Fruit fly (Drosophila melanogaster) whole organism, prepupa: ENCODE results near the gene CG13124.

Experiments
- CG10631 ChIP-seq: fragments of 200-800 bp; sonication (Bioruptor generic); optimal IDR thresholded peaks from 2 replicates; lab custom pipeline; 2016; ENCODE audit warnings: missing biosample characterization, missing genetic modification characterization
- CG10669 ChIP-seq: fragments of 200-800 bp; sonication (Bioruptor generic); optimal IDR thresholded peaks from 3 replicates; lab custom pipeline; 2018; ENCODE audit warnings: missing biosample characterization, mild to moderate bottlenecking, missing genetic modification characterization, moderate library complexity
- CG11294 ChIP-seq: fragments of 200-800 bp; sonication (Bioruptor generic); IDR thresholded peaks from 2 replicates; pipeline ENCODE4 v1.3.6; 2022; ENCODE audit warnings: missing biosample characterization, missing genetic modification characterization
- CG11902 ChIP-seq: fragments of 200-800 bp; sonication (Bioruptor generic); optimal IDR thresholded peaks from 3 replicates; lab custom pipeline; 2016; ENCODE audit warnings: missing biosample characterization, missing genetic modification characterization
- CG15336 ChIP-seq: fragments of 200-800 bp; sonication (Bioruptor generic); IDR thresholded peaks from 2 replicates; pipeline ENCODE4 v1.3.6; 2022; ENCODE audit warnings: missing biosample characterization, missing genetic modification characterization
- CG1621 ChIP-seq: fragments of 200-800 bp; sonication (Bioruptor generic); optimal IDR thresholded peaks from 3 replicates; lab custom pipeline; 2018; ENCODE audit warnings: missing biosample characterization, mild to moderate bottlenecking, missing genetic modification characterization
- CG31627 ChIP-seq: fragments of 200-800 bp; sonication (Bioruptor generic); optimal IDR thresholded peaks from 3 replicates; lab custom pipeline; 2016; ENCODE audit warnings: missing biosample characterization, missing genetic modification characterization
- CG32006 ChIP-seq: fragments of 200-800 bp; sonication (Bioruptor generic); optimal IDR thresholded peaks from 3 replicates; lab custom pipeline; 2017; ENCODE audit warnings: missing biosample characterization, mild to moderate bottlenecking, missing genetic modification characterization
- CG34406 ChIP-seq: fragments of 200-800 bp; sonication (Bioruptor generic); optimal IDR thresholded peaks from 3 replicates; lab custom pipeline; 2016; ENCODE audit warnings: missing biosample characterization, missing genetic modification characterization
- CG3919 ChIP-seq: fragments of 200-800 bp; sonication (Bioruptor generic); optimal IDR thresholded peaks from 3 replicates; lab custom pipeline; 2016; ENCODE audit warnings: missing biosample characterization, missing genetic modification characterization
- CG4318 ChIP-seq: fragments of 200-800 bp; sonication (Bioruptor generic); optimal IDR thresholded peaks from 3 replicates; lab custom pipeline; 2017; ENCODE audit warnings: missing biosample characterization, mild to moderate bottlenecking, missing genetic modification characterization
- CG6163 ChIP-seq: fragments of 200-800 bp; sonication (Bioruptor generic); IDR thresholded peaks from 3 replicates; pipeline ENCODE4 v1.3.6; 2022; ENCODE audit warnings: missing biosample characterization, missing genetic modification characterization
- CG6276 ChIP-seq: fragments of 200-800 bp; sonication (Bioruptor generic); optimal IDR thresholded peaks from 2 replicates; lab custom pipeline; 2017; ENCODE audit warnings: missing biosample characterization, mild to moderate bottlenecking, missing genetic modification characterization
- CG6792 ChIP-seq: fragments of 200-800 bp; sonication (Bioruptor generic); optimal IDR thresholded peaks from 3 replicates; lab custom pipeline; 2016; ENCODE audit warnings: missing biosample characterization, missing genetic modification characterization
- CG6808 ChIP-seq: fragments of 200-800 bp; sonication (Bioruptor generic); optimal IDR thresholded peaks from 3 replicates; lab custom pipeline; 2017; ENCODE audit warnings: missing biosample characterization, missing genetic modification characterization, mild to moderate bottlenecking, moderate library complexity, missing genetic modification reagents
- CG6854 ChIP-seq: fragments of 200-800 bp; sonication (Bioruptor generic); optimal IDR thresholded peaks from 2 replicates; lab custom pipeline; 2017; ENCODE audit warnings: missing biosample characterization, mild to moderate bottlenecking, missing genetic modification characterization
- CG7368 ChIP-seq: fragments of 200-800 bp; sonication (Bioruptor generic); optimal IDR thresholded peaks from 3 replicates; lab custom pipeline; 2016; ENCODE audit warnings: missing biosample characterization, missing genetic modification characterization
- CG8119 ChIP-seq: fragments of 200-800 bp; sonication (Bioruptor generic); IDR thresholded peaks from 3 replicates; pipeline ENCODE4 v1.3.6; 2022; ENCODE audit warnings: missing biosample characterization, missing genetic modification characterization
- CG8319 ChIP-seq: fragments of 200-800 bp; sonication (Bioruptor generic); optimal IDR thresholded peaks from 3 replicates; lab custom pipeline; 2016; ENCODE audit warnings: missing biosample characterization, missing genetic modification characterization
- CG8632 ChIP-seq: fragments of 200-800 bp; sonication (Bioruptor generic); optimal IDR thresholded peaks from 3 replicates; lab custom pipeline; 2016; ENCODE audit warnings: missing biosample characterization, missing genetic modification characterization
- CG9139 ChIP-seq: fragments of 200-800 bp; sonication (Bioruptor generic); optimal IDR thresholded peaks from 3 replicates; lab custom pipeline; 2017; ENCODE audit warnings: missing biosample characterization, mild to moderate bottlenecking, missing genetic modification characterization
- Eip78C ChIP-seq: fragments of 200-800 bp; sonication (Bioruptor generic); peaks from one replicate; lab custom pipeline; 2016; ENCODE audit warnings: missing biosample characterization, missing genetic modification characterization
- Eip93F ChIP-seq: fragments of 200-800 bp; sonication (Bioruptor generic); optimal IDR thresholded peaks from 2 replicates; lab custom pipeline; 2016; ENCODE audit warnings: missing biosample characterization, mild to moderate bottlenecking, missing genetic modification characterization
- Ets96B ChIP-seq: fragments of 200-800 bp; optimal IDR thresholded peaks from 2 replicates; lab custom pipeline; 2019; ENCODE audit warnings: missing biosample characterization, mild to moderate bottlenecking, missing genetic modification characterization, moderate library complexity
- Gug ChIP-seq: fragments of 200-800 bp; sonication (Bioruptor generic); IDR thresholded peaks from 2 replicates; pipeline ENCODE4 v1.3.6; 2022; ENCODE audit warnings: missing biosample characterization, missing genetic modification characterization
- Hr4 ChIP-seq: fragments of 200-800 bp; sonication (Bioruptor generic); optimal IDR thresholded peaks from 3 replicates; lab custom pipeline; 2016; ENCODE audit warnings: missing biosample characterization, missing genetic modification characterization
- Lpt ChIP-seq: fragments of 200-800 bp; sonication (Bioruptor generic); optimal IDR thresholded peaks from 3 replicates; lab custom pipeline; 2016; ENCODE audit warnings: missing biosample characterization, missing genetic modification characterization
- Met ChIP-seq: fragments of 200-800 bp; sonication (Bioruptor generic); optimal IDR thresholded peaks from 3 replicates; lab custom pipeline; 2016; ENCODE audit warnings: missing biosample characterization, missing genetic modification characterization
- Sox14 ChIP-seq: fragments of 200-800 bp; sonication (Bioruptor generic); optimal IDR thresholded peaks from 3 replicates; lab custom pipeline; 2016; ENCODE audit warnings: missing biosample characterization, missing genetic modification characterization
- Sox15 ChIP-seq: fragments of 200-800 bp; sonication (Bioruptor generic); optimal IDR thresholded peaks from 3 replicates; lab custom pipeline; 2016; ENCODE audit warnings: missing biosample characterization, missing genetic modification characterization
- achi ChIP-seq: fragments of 200-800 bp; sonication (Bioruptor generic); optimal IDR thresholded peaks from 3 replicates; lab custom pipeline; 2016; ENCODE audit warnings: missing biosample characterization, missing genetic modification characterization
- acj6 ChIP-seq: fragments of 200-800 bp; sonication (Bioruptor generic); optimal IDR thresholded peaks from 3 replicates; lab custom pipeline; 2016; ENCODE audit warnings: missing biosample characterization, missing genetic modification characterization
- cyc ChIP-seq: fragments of 200-800 bp; sonication (Bioruptor generic); optimal IDR thresholded peaks from 3 replicates; lab custom pipeline; 2016; ENCODE audit warnings: missing biosample characterization, missing genetic modification characterization
- dac ChIP-seq: fragments of 200-800 bp; sonication (Bioruptor generic); optimal IDR thresholded peaks from 2 replicates; lab custom pipeline; 2017; ENCODE audit warnings: missing biosample characterization, mild to moderate bottlenecking, missing genetic modification characterization
- dsx ChIP-seq: fragments of 200-800 bp; optimal IDR thresholded peaks from 3 replicates; lab custom pipeline; 2019; ENCODE audit warnings: missing biosample characterization, mild to moderate bottlenecking, missing genetic modification characterization, moderate library complexity; ENCODE audit not compliant: poor library complexity, severe bottlenecking
- esn ChIP-seq: fragments of 200-800 bp; sonication (Bioruptor generic); optimal IDR thresholded peaks from 2 replicates; lab custom pipeline; 2016; ENCODE audit warnings: missing biosample characterization, mild to moderate bottlenecking, missing genetic modification characterization, moderate library complexity
- fd59A ChIP-seq: fragments of 200-800 bp; sonication (Bioruptor generic); optimal IDR thresholded peaks from 2 replicates; lab custom pipeline; 2017; ENCODE audit warnings: missing biosample characterization, mild to moderate bottlenecking, missing genetic modification characterization, missing genetic modification reagents
- fkh ChIP-seq: fragments of 200-800 bp; sonication (Bioruptor generic); optimal IDR thresholded peaks from 3 replicates; lab custom pipeline; 2017; ENCODE audit warnings: missing biosample characterization, mild to moderate bottlenecking, missing genetic modification characterization, moderate library complexity
- net ChIP-seq: fragments of 200-800 bp; sonication (Bioruptor generic); optimal IDR thresholded peaks from 3 replicates; lab custom pipeline; 2016; ENCODE audit warnings: missing biosample characterization, missing genetic modification characterization
- pdm3 ChIP-seq: fragments of 200-800 bp; sonication (Bioruptor generic); optimal IDR thresholded peaks from 3 replicates; lab custom pipeline; 2016; ENCODE audit warnings: missing biosample characterization, missing genetic modification characterization
- salr ChIP-seq, 2 experiments: fragments of 200-800 bp; sonication (Bioruptor generic); optimal IDR thresholded peaks; 3 replicates each; lab custom pipeline; 2016 to 2018; ENCODE audit warnings: missing biosample characterization in 2 of 2, missing genetic modification characterization in 2 of 2, mild to moderate bottlenecking in 1 of 2
- spab ChIP-seq: fragments of 200-800 bp; sonication (Bioruptor generic); optimal IDR thresholded peaks from 2 replicates; lab custom pipeline; 2017; ENCODE audit warnings: missing biosample characterization, mild to moderate bottlenecking, missing genetic modification characterization, missing genetic modification reagents
- ss ChIP-seq, 2 experiments: fragments of 200-800 bp; sonication (Bioruptor generic); optimal IDR thresholded peaks; 2 replicates in 1 of 2; 3 replicates in 1 of 2; lab custom pipeline; 2017 to 2018; ENCODE audit warnings: mild to moderate bottlenecking in 2 of 2, missing biosample characterization in 2 of 2, missing genetic modification characterization in 2 of 2, moderate library complexity in 1 of 2
- svp ChIP-seq: fragments of 200-800 bp; sonication (Bioruptor generic); peaks from one replicate; lab custom pipeline; 2016; ENCODE audit warnings: missing biosample characterization, missing genetic modification characterization
- topi ChIP-seq: fragments of 200-800 bp; sonication (Bioruptor generic); optimal IDR thresholded peaks from 3 replicates; lab custom pipeline; 2016; ENCODE audit warnings: missing biosample characterization, missing genetic modification characterization
- vri ChIP-seq: fragments of 200-800 bp; sonication (Bioruptor generic); optimal IDR thresholded peaks from 3 replicates; lab custom pipeline; 2016; ENCODE audit warnings: missing biosample characterization, mild to moderate bottlenecking, missing genetic modification characterization

CG13124 gene

dm6 chr2L:9911783-9912182 lies 3.4 kb upstream of the CG13124 start (continued):
- TF ChIP-seq vri (GFP tag; lab: Kevin White, UChicago) (no peak), Eip78C (peak; percentile 43), CG6163 (peak; percentile 49; the same call in 2 of the 3 replicates), CG11902 (GFP tag; lab: Kevin White, UChicago) (no peak), svp (no peak), ss (GFP tag; optimal IDR thresholded peaks at IDR 0.05; lab: Kevin White, UChicago) (no peak), Ets96B (tag; lab: Kevin White, UChicago) (no peak), CG8119 (GFP tag; lab: Robert Waterston, UW) (peak; percentile 28; the same call in 2 of the 3 replicates), CG8632 (no peak), CG10669 (GFP tag; lab: Kevin White, UChicago) (no peak), CG31627 (GFP tag; lab: Kevin White, UChicago) (no peak), achi (GFP tag; lab: Kevin White, UChicago) (peak; percentile 6), CG8319 (GFP tag; lab: Kevin White, UChicago) (no peak), Lpt (GFP tag; lab: Kevin White, UChicago) (no peak), Eip93F (no peak), CG6792 (no peak), topi (GFP tag; lab: Kevin White, UChicago) (no peak), Gug (GFP tag; lab: Robert Waterston, UW) (0 out of 2 replicates have a peak, but pooled peaks have one; percentile 13), CG34406 (no peak), CG32006 (peak; percentile 7), cyc (GFP tag; lab: Kevin White, UChicago) (peak; percentile 9), CG9139 (GFP tag; lab: Kevin White, UChicago) (no peak), CG1621 (tag; lab: Kevin White, UChicago) (no peak), spab (GFP tag; lab: Kevin White, UChicago) (no peak), esn (no peak), acj6 (GFP tag; lab: Kevin White, UChicago) (peak; percentile 1), CG11294 (GFP tag; lab: Robert Waterston, UW) (no peak), fd59A (GFP tag; lab: Kevin White, UChicago) (no peak)
- TF ChIP-seq, all 60 proteins: peak for 17

dm6 chr2L:9907320-9908256 lies 845 bp downstream of the CG13124 start:
- TF ChIP-seq CG11902 (GFP tag; lab: Kevin White, UChicago) (no peak), CG15336 (GFP tag; lab: Robert Waterston, UW) (no peak), salr (GFP tag; optimal IDR thresholded peaks at IDR 0.05; lab: Kevin White, UChicago) (peak in 1 of 2 experiments; percentile 22), Eip93F (no peak), svp (no peak), dac (no peak), net (no peak), Met (GFP tag; lab: Kevin White, UChicago) (no peak), CG6808 (GFP tag; lab: Kevin White, UChicago) (peak; percentile 29), CG6792 (no peak), dsx (peak; percentile 30), Sox15 (GFP tag; lab: Kevin White, UChicago) (no peak), CG11294 (GFP tag; lab: Robert Waterston, UW) (no peak), CG7368 (no peak), pdm3 (no peak), CG6163 (peak; percentile 47; the same call in 2 of the 3 replicates), Hr4 (GFP tag; lab: Kevin White, UChicago) (no peak), vri (GFP tag; lab: Kevin White, UChicago) (no peak), CG3919 (GFP tag; lab: Kevin White, UChicago) (peak; percentile 5), ss (GFP tag; optimal IDR thresholded peaks at IDR 0.05; lab: Kevin White, UChicago) (peak; percentile 36 to 37), topi (GFP tag; lab: Kevin White, UChicago) (no peak), achi (GFP tag; lab: Kevin White, UChicago) (no peak), Sox14 (GFP tag; lab: Kevin White, UChicago) (no peak), CG1621 (tag; lab: Kevin White, UChicago) (peak; percentile 38), CG8632 (no peak), CG10631 (GFP tag; lab: Kevin White, UChicago) (no peak), CG6854 (GFP tag; lab: Kevin White, UChicago) (no peak), CG10669 (GFP tag; lab: Kevin White, UChicago) (peak; percentile 2), CG4318 (GFP tag; lab: Kevin White, UChicago) (no peak), acj6 (GFP tag; lab: Kevin White, UChicago) (no peak), fkh (peak; percentile 37), Gug (GFP tag; lab: Robert Waterston, UW) (no peak), CG6276 (GFP tag; lab: Kevin White, UChicago) (no peak)
